Fruit fly (Drosophila melanogaster): ENCODE data around the gene CG5793.

dm6 chr3R:21124225-21124624 lies 3.1 kb upstream of the CG5793 start:
- TF ChIP-seq Lpt (GFP tag; optimal IDR thresholded peaks at IDR 0.05) (no peak), Gug (GFP tag; IDR thresholded peaks at IDR 0.05) (no peak), Eip75B (GFP tag; optimal IDR thresholded peaks at IDR 0.05) (no peak), CG6854 (GFP tag; optimal IDR thresholded peaks at IDR 0.05) (no peak), Met (GFP tag; optimal IDR thresholded peaks at IDR 0.05) (no peak), CG9139 (GFP tag; optimal IDR thresholded peaks at IDR 0.05) (no peak), OdsH (GFP tag; optimal IDR thresholded peaks at IDR 0.05) (no peak), Hr38 (GFP tag; optimal IDR thresholded peaks at IDR 0.05) (no peak), CG11902 (GFP tag; optimal IDR thresholded peaks at IDR 0.05) (no peak), acj6 (GFP tag; optimal IDR thresholded peaks at IDR 0.05) (no peak), Sox102F (GFP tag; optimal IDR thresholded peaks at IDR 0.05) (no peak), vri (GFP tag; optimal IDR thresholded peaks at IDR 0.05) (no peak)

Data from whole organism, prepupa.